Worm (Caenorhabditis elegans) whole organism, L2 larva: Measurements from ENCODE around the gene bcs-1.
A peak's percentile ranks its signal among the peaks of the same experiment; 100 is the strongest.

Source experiments
- C34F6.9 ChIP-seq: fragments of 150-350 bp; optimal IDR thresholded peaks from 2 replicates; lab custom pipeline; 2014; ENCODE audit warnings: missing biosample characterization, missing genetic modification characterization
- F13H6.1 ChIP-seq: sonication (generic microtip); optimal IDR thresholded peaks from 2 replicates; lab custom pipeline; 2016; ENCODE audit warnings: missing genetic modification characterization, missing compliant biosample characterization
- R02D3.7 ChIP-seq: fragments of 150-350 bp; optimal IDR thresholded peaks from 2 replicates; lab custom pipeline; 2014; ENCODE audit warnings: missing biosample characterization, missing genetic modification characterization
- Y55F3AM.14 ChIP-seq: fragments of 200-800 bp; sonication (Bioruptor generic); optimal IDR thresholded peaks from 2 replicates; lab custom pipeline; 2018; ENCODE audit warnings: mild to moderate bottlenecking, missing genetic modification characterization, missing compliant biosample characterization
- ZK546.5 ChIP-seq: sonication (generic microtip); optimal IDR thresholded peaks from 2 replicates; lab custom pipeline; 2017; ENCODE audit warnings: missing biosample characterization, missing genetic modification characterization
- alr-1 ChIP-seq: fragments of 150-350 bp; optimal IDR thresholded peaks from 2 replicates; lab custom pipeline; 2014; ENCODE audit warnings: missing biosample characterization, missing genetic modification characterization
- ama-1 ChIP-seq: fragments of 150-350 bp; optimal IDR thresholded peaks from 2 replicates; lab custom pipeline; 2018; ENCODE audit warnings: inconsistent platforms
- crh-2 ChIP-seq: sonication (generic microtip); optimal IDR thresholded peaks from 2 replicates; lab custom pipeline; 2017; ENCODE audit warnings: missing biosample characterization, missing genetic modification characterization
- dmd-4 ChIP-seq: sonication (generic microtip); optimal IDR thresholded peaks from 2 replicates; lab custom pipeline; 2017; ENCODE audit warnings: missing biosample characterization, missing genetic modification characterization
- egl-27 ChIP-seq: sonication (generic microtip); optimal IDR thresholded peaks from 3 replicates; lab custom pipeline; 2017; ENCODE audit warnings: missing biosample characterization, missing genetic modification reagents, missing genetic modification characterization
- elt-1 ChIP-seq: fragments of 150-350 bp; optimal IDR thresholded peaks from 2 replicates; lab custom pipeline; 2014; ENCODE audit warnings: missing biosample characterization, missing genetic modification characterization
- fos-1 ChIP-seq: fragments of 150-350 bp; optimal IDR thresholded peaks from 2 replicates; lab custom pipeline; 2014; ENCODE audit warnings: missing biosample characterization, missing genetic modification characterization
- gmeb-1 ChIP-seq: fragments of 150-350 bp; optimal IDR thresholded peaks from 2 replicates; lab custom pipeline; 2014; ENCODE audit warnings: missing biosample characterization, missing genetic modification characterization
- lin-11 ChIP-seq: fragments of 150-350 bp; sonication (generic microtip); optimal IDR thresholded peaks from 2 replicates; lab custom pipeline; 2014; ENCODE audit warnings: missing biosample characterization, missing genetic modification characterization, inconsistent platforms, mixed read lengths
- lin-13 ChIP-seq: fragments of 150-350 bp; optimal IDR thresholded peaks from 2 replicates; lab custom pipeline; 2014; ENCODE audit warnings: missing biosample characterization, missing genetic modification reagents, missing genetic modification characterization
- lsy-2 ChIP-seq, 2 experiments: fragments of 150-350 bp in 1 of 2; sonication (generic microtip) in 1 of 2; optimal IDR thresholded peaks; 2 replicates each; lab custom pipeline; 2014 to 2017; ENCODE audit warnings: missing biosample characterization in 2 of 2, missing genetic modification characterization in 2 of 2
- mab-5 ChIP-seq: fragments of 150-350 bp; optimal IDR thresholded peaks from 2 replicates; lab custom pipeline; 2014; ENCODE audit warnings: missing biosample characterization, missing genetic modification characterization
- mbf-1 ChIP-seq: sonication (generic microtip); optimal IDR thresholded peaks from 2 replicates; lab custom pipeline; 2017; ENCODE audit warnings: missing biosample characterization, missing genetic modification characterization
- nhr-12 ChIP-seq: fragments of 150-350 bp; optimal IDR thresholded peaks from 2 replicates; lab custom pipeline; 2014; ENCODE audit warnings: missing biosample characterization, missing genetic modification characterization
- nhr-129 ChIP-seq: fragments of 150-350 bp; optimal IDR thresholded peaks from 2 replicates; lab custom pipeline; 2014; ENCODE audit warnings: missing biosample characterization, missing genetic modification characterization
- nhr-21 ChIP-seq: fragments of 150-350 bp; optimal IDR thresholded peaks from 2 replicates; lab custom pipeline; 2014; ENCODE audit warnings: missing biosample characterization, missing genetic modification characterization
- nhr-23 ChIP-seq: fragments of 150-350 bp; optimal IDR thresholded peaks from 2 replicates; lab custom pipeline; 2014; ENCODE audit warnings: missing biosample characterization, missing genetic modification reagents, missing genetic modification characterization
- nhr-25 ChIP-seq: fragments of 150-350 bp; sonication (generic microtip); optimal IDR thresholded peaks from 3 replicates; lab custom pipeline; 2014; ENCODE audit warnings: missing biosample characterization, missing genetic modification characterization
- nhr-77 ChIP-seq: fragments of 150-350 bp; optimal IDR thresholded peaks from 2 replicates; lab custom pipeline; 2014; ENCODE audit warnings: missing biosample characterization, missing genetic modification characterization
- peb-1 ChIP-seq: fragments of 150-350 bp; optimal IDR thresholded peaks from 2 replicates; lab custom pipeline; 2014; ENCODE audit warnings: missing biosample characterization, missing genetic modification characterization
- sem-4 ChIP-seq: fragments of 150-350 bp; optimal IDR thresholded peaks from 2 replicates; lab custom pipeline; 2014; ENCODE audit warnings: missing biosample characterization, missing genetic modification reagents, missing genetic modification characterization
- skn-1 ChIP-seq: sonication (generic microtip); optimal IDR thresholded peaks from 2 replicates; lab custom pipeline; 2017; ENCODE audit warnings: missing biosample characterization, missing genetic modification characterization
- sma-3 ChIP-seq: sonication (generic microtip); optimal IDR thresholded peaks from 2 replicates; lab custom pipeline; 2016; ENCODE audit warnings: missing genetic modification reagents, missing genetic modification characterization, missing compliant biosample characterization
- sma-9 ChIP-seq, 2 experiments: fragments of 150-350 bp in 1 of 2; sonication (generic microtip) in 1 of 2; optimal IDR thresholded peaks; 2 replicates each; lab custom pipeline; 2014 to 2016; ENCODE audit warnings: missing genetic modification characterization in 2 of 2, mild to moderate bottlenecking in 1 of 2, missing biosample characterization in 1 of 2, missing compliant biosample characterization in 1 of 2, missing genetic modification reagents in 1 of 2, moderate library complexity in 1 of 2
- unc-55 ChIP-seq: fragments of 150-350 bp; sonication (generic microtip); optimal IDR thresholded peaks from 3 replicates; lab custom pipeline; 2014; ENCODE audit warnings: missing biosample characterization, missing genetic modification reagents, missing genetic modification characterization
- unc-62 ChIP-seq: fragments of 150-350 bp; optimal IDR thresholded peaks from 2 replicates; lab custom pipeline; 2014; ENCODE audit warnings: missing biosample characterization, missing genetic modification reagents, missing genetic modification characterization
- zag-1 ChIP-seq: fragments of 150-350 bp; optimal IDR thresholded peaks from 2 replicates; lab custom pipeline; 2014; ENCODE audit warnings: missing biosample characterization, missing genetic modification characterization
- ztf-1 ChIP-seq: fragments of 200-800 bp; sonication (Bioruptor generic); conservative IDR thresholded peaks from 2 replicates; pipeline ENCODE4 v1.3.6; 2022; ENCODE audit warnings: missing genetic modification characterization, missing compliant biosample characterization
- ztf-4 ChIP-seq: fragments of 150-350 bp; optimal IDR thresholded peaks from 2 replicates; lab custom pipeline; 2014; ENCODE audit warnings: missing biosample characterization, missing genetic modification characterization

Gene bcs-1

ce11 chrII:8536060-8536459 is 34.8 kb upstream of the bcs-1 start, which contains the start of gene W01C9.2:
Gene W01C9.2 (plus strand): TSS chrII:8536360.
- TF ChIP-seq nhr-77 (tag; lab: Kevin White, UChicago) (no peak), elt-1 (tag; lab: Kevin White, UChicago) (no peak), F13H6.1 (tag; lab: Kevin White, UChicago) (no peak), crh-2 (tag; lab: Kevin White, UChicago) (no peak), ztf-1 (GFP tag; lab: Robert Waterston, UW) (no peak), lin-11 (no peak), C34F6.9 (tag; lab: Kevin White, UChicago) (no peak), nhr-12 (no peak), sem-4 (tag; lab: Kevin White, UChicago) (no peak), unc-55 (no peak), peb-1 (tag; lab: Kevin White, UChicago) (no peak), skn-1 (tag; lab: Kevin White, UChicago) (no peak), egl-27 (tag; lab: Kevin White, UChicago) (no peak), mab-5 (tag; lab: Kevin White, UChicago) (no peak)

- TF ChIP-seq R02D3.7 (tag; lab: Kevin White, UChicago) (no peak), Y55F3AM.14 (GFP tag; lab: Kevin White, UChicago) (no peak), lin-13 (no peak), unc-62 (no peak), alr-1 (tag; lab: Kevin White, UChicago) (no peak), lin-11 (no peak), nhr-12 (no peak), dmd-4 (tag; lab: Kevin White, UChicago) (no peak), nhr-129 (tag; lab: Kevin White, UChicago) (no peak), F13H6.1 (tag; lab: Kevin White, UChicago) (no peak)
These were observed 30.5 kb upstream of the bcs-1 start, which contains the start of gene pqn-73 for ce11 chrII:8540412-8540811. Gene pqn-73 (plus strand): TSS chrII:8540712.

ce11 chrII:8545315-8545714 is 25.6 kb upstream of the bcs-1 start, which contains the start of gene decr-1.2:
Gene decr-1.2 (plus strand): TSS chrII:8545615.
- no peak for TF ChIP-seq nhr-77 (tag; lab: Kevin White, UChicago)
- TF ChIP-seq ztf-4 (tag; lab: Kevin White, UChicago) = no peak
- no peak for TF ChIP-seq unc-55
- TF ChIP-seq, all 48 proteins: peak for 0

ce11 chrII:8546975-8547374 is 23.9 kb upstream of the bcs-1 start:
- TF ChIP-seq sem-4 (tag; lab: Kevin White, UChicago) (peak; percentile 6), fos-1 (tag; lab: Kevin White, UChicago) (peak; percentile 82), egl-27 (tag; lab: Kevin White, UChicago) (peak; percentile 18), nhr-21 (peak; percentile 45), crh-2 (tag; lab: Kevin White, UChicago) (peak; percentile 48), ama-1 (lab: Kevin White, UChicago) (no peak), C34F6.9 (tag; lab: Kevin White, UChicago) (peak; percentile 31), lin-11 (peak; percentile 30), nhr-25 (tag; lab: Kevin White, UChicago) (no peak), sma-3 (GFP tag; lab: Kevin White, UChicago) (no peak), skn-1 (tag; lab: Kevin White, UChicago) (no peak), nhr-23 (tag; lab: Kevin White, UChicago) (no peak), zag-1 (tag; lab: Kevin White, UChicago) (peak; percentile 11), ZK546.5 (tag; lab: Kevin White, UChicago) (no peak), nhr-77 (tag; lab: Kevin White, UChicago) (no peak), unc-55 (peak; percentile 12), mab-5 (tag; lab: Kevin White, UChicago) (peak; percentile 3), nhr-129 (tag; lab: Kevin White, UChicago) (peak; percentile 79), lin-13 (peak; percentile 40), F13H6.1 (tag; lab: Kevin White, UChicago) (peak; percentile 68), sma-9 (GFP tag; optimal IDR thresholded peaks at IDR 0.05; lab: Kevin White, UChicago) (peak; percentile 71), sma-9 (tag; optimal IDR thresholded peaks at IDR 0.05; lab: Kevin White, UChicago) (no peak), lsy-2 (tag; optimal IDR thresholded peaks at IDR 0.05; lab: Kevin White, UChicago) (peak in 1 of 2 experiments; percentile 30)

ce11 chrII:8551100-8551499 is 19.8 kb upstream of the bcs-1 start:
- no peak for TF ChIP-seq C34F6.9 (tag; lab: Kevin White, UChicago)
- TF ChIP-seq nhr-23 (tag; lab: Kevin White, UChicago) = no peak
- no peak for TF ChIP-seq mbf-1 (tag; lab: Kevin White, UChicago)
- no peak for TF ChIP-seq lsy-2 (tag; optimal IDR thresholded peaks at IDR 0.05; lab: Kevin White, UChicago)
- no peak for TF ChIP-seq peb-1 (tag; lab: Kevin White, UChicago)
- TF ChIP-seq gmeb-1 = no peak
- TF ChIP-seq unc-62 = no peak
- TF ChIP-seq, all 48 proteins: peak for 0
